Worm (Caenorhabditis elegans): Measurements from ENCODE around the gene F48E8.2.

DNA sequence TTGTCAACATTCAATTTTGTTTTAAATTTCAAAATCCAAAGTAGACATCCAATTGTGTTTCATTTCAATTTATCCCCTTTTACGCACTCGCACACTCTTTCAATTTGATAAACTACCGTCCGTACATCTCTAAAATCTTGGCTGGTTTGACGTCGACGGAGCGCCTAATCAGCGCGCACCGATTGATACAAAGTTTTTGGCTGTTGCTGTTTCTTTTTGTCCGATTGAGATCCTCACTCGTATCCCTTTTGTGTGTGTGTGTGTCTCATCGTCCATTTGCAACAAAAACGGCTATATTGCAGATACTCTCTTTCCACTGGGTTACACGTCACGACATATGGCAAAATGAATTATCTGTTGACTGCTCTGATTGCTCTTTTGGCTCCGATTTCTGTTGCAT lies 10.0 kb downstream of the F48E8.2 start, which contains the start of gene lon-1:
- no peak for TF ChIP-seq unc-55 (GFP tag; optimal IDR thresholded peaks at IDR 0.05)
- TF ChIP-seq egl-27 (tag; optimal IDR thresholded peaks at IDR 0.05), result no peak
- no peak for TF ChIP-seq mdl-1 (tag; optimal IDR thresholded peaks at IDR 0.05)
- TF ChIP-seq skn-1 (tag; optimal IDR thresholded peaks at IDR 0.05), result no peak
- no peak for TF ChIP-seq nhr-12 (tag; optimal IDR thresholded peaks at IDR 0.05)
- TF ChIP-seq C34F6.9 (tag; optimal IDR thresholded peaks at IDR 0.05), result no peak
- no peak for TF ChIP-seq snpc-4 (tag; optimal IDR thresholded peaks at IDR 0.05)
- TF ChIP-seq nhr-77 (tag; optimal IDR thresholded peaks at IDR 0.05), result no peak
- no peak for TF ChIP-seq aly-2 (tag; optimal IDR thresholded peaks at IDR 0.05)
- TF ChIP-seq ama-1 (optimal IDR thresholded peaks at IDR 0.05), result no peak

Measured in whole organism, L2 larva.